Worm (Caenorhabditis elegans): Measurements from ENCODE around the gene fln-1.
A peak's percentile ranks its signal among the peaks of the same experiment; 100 is the strongest.

fln-1 gene

DNA sequence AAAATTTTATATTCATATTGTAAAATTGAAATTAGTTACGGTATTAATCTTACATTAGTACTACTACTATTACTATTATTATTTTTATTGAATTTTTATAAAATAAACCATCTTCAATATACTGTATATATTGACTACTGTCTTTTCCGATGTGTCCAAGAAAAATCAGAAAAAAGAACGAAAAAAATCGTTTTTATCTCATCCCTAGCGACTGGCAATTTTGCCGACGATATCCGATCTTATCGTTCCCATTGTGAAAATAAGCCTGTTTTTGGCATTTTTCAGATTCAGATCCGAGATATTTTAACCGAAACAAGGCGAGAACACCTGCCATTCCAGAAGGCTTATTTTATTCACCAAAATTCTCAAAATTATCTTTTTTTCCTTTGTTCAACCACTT is 45.3 kb downstream of the fln-1 start, which contains the start of gene F18F11.4:
Gene F18F11.4 (plus strand): TSS at position 301 of the 400 bp plus-strand sequence.
- TF ChIP-seq ceh-28 (tag; optimal IDR thresholded peaks at IDR 0.05) = no peak
- TF ChIP-seq aly-2 (tag; optimal IDR thresholded peaks at IDR 0.05) = no peak
- no peak for TF ChIP-seq elt-2 (tag; optimal IDR thresholded peaks at IDR 0.05)
- TF ChIP-seq ceh-9 (tag; optimal IDR thresholded peaks at IDR 0.05) = no peak
- TF ChIP-seq eor-1 (tag; optimal IDR thresholded peaks at IDR 0.05) = no peak
- no peak for TF ChIP-seq jun-1 (tag; optimal IDR thresholded peaks at IDR 0.05)
- TF ChIP-seq nhr-77 (tag; optimal IDR thresholded peaks at IDR 0.05) = no peak
- TF ChIP-seq skn-1 (tag; optimal IDR thresholded peaks at IDR 0.05) = no peak
- no peak for TF ChIP-seq hmg-11 (tag; optimal IDR thresholded peaks at IDR 0.05)
- TF ChIP-seq zag-1 (tag; optimal IDR thresholded peaks at IDR 0.05) = no peak
- no peak for TF ChIP-seq fos-1 (tag; optimal IDR thresholded peaks at IDR 0.05)
- TF ChIP-seq ZK546.5 (tag; optimal IDR thresholded peaks at IDR 0.05) = no peak
- no peak for TF ChIP-seq nhr-11 (tag; optimal IDR thresholded peaks at IDR 0.05)
- TF ChIP-seq elt-3 (tag; optimal IDR thresholded peaks at IDR 0.05) = no peak
- TF ChIP-seq fkh-10 (GFP tag; optimal IDR thresholded peaks at IDR 0.05) = no peak

DNA sequence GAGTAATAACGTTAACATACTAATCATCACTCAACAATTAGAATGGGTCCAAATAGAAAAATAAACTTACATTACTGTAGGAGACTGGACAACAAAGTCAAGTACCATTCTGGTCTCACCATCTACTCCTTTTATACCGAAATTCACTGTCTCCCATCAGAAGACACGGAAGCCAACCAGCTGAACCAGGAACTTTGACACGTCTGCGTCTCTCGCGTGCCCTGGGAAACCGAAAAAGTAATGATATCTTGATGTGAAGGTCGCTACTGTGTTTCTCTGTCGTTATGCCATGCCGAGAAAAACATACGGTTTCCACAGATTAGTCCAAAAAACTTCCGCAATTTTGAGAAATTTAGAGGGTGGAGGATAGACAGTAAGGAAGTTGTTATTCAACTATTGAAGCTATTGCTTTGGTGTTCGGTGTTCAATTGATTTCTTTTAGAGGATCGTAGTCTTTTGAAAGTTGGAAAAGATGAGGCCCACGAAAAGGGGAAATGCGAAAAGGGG is 49.2 kb downstream of the fln-1 start, which contains the start of gene col-101:
Gene col-101 (minus strand): TSS at position 457 of the 507 bp plus-strand sequence.
- TF ChIP-seq ceh-28 (tag; optimal IDR thresholded peaks at IDR 0.05) (peak; percentile 16), fos-1 (tag; optimal IDR thresholded peaks at IDR 0.05) (no peak), nhr-23 (tag; optimal IDR thresholded peaks at IDR 0.05) (peak; percentile 49)

DNA sequence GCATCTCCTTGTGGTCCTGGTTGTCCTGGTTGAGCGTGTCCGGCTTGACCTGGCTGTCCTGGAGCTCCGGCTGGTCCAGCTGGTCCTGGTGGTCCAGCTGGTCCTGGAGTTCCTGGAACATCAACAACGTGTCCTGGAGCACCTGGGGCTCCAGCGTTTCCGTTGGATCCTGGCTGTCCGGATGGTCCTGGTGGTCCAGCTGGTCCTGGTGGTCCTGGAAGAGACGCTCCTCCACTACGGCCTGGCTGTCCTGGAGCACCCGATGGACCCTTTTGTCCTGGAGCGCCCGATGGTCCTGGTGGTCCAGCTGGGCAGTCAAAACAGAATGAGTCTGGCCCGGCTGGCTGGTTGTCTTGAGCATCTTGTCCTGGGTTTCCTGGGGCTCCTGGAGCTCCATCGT is 50.2 kb downstream of the fln-1 start:
- no peak for TF ChIP-seq egl-27 (tag; optimal IDR thresholded peaks at IDR 0.05)
- TF ChIP-seq aly-2 (tag; optimal IDR thresholded peaks at IDR 0.05) = no peak
- no peak for TF ChIP-seq nhr-43 (tag; optimal IDR thresholded peaks at IDR 0.05; ENCODE audit: poor library complexity, severe bottlenecking)
- no peak for TF ChIP-seq nhr-77 (tag; optimal IDR thresholded peaks at IDR 0.05)

DNA sequence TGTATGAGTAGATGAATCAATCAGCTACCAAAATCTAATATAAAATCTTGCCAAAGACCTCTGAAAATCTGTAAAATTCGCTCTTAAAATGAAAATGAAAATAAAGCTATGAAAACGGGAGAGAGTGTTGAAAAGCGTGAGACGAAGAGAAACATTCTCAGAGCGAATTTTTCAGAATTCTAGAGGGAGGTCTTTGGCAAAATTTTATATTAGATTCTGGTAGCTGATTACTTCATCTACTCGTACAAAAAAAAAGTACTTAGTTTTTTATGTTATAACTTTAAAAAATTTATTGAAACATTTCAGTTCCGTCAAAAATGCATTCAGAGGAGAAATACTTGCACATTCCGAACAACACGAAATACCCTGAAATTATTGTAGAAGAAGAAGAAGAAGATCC is 51.1 kb downstream of the fln-1 start, which contains the start of gene drl-1:
Gene drl-1 (plus strand): TSS at position 301 of the 400 bp plus-strand sequence.
- TF ChIP-seq hmg-11 (tag; optimal IDR thresholded peaks at IDR 0.05) = no peak
- TF ChIP-seq lin-15B (tag; optimal IDR thresholded peaks at IDR 0.05) = no peak
- TF ChIP-seq R02D3.7 (tag; optimal IDR thresholded peaks at IDR 0.05) = no peak
- no peak for TF ChIP-seq aly-2 (tag; optimal IDR thresholded peaks at IDR 0.05)
- no peak for TF ChIP-seq mdl-1 (tag; optimal IDR thresholded peaks at IDR 0.05)
- TF ChIP-seq elt-2 (tag; optimal IDR thresholded peaks at IDR 0.05) = no peak

DNA sequence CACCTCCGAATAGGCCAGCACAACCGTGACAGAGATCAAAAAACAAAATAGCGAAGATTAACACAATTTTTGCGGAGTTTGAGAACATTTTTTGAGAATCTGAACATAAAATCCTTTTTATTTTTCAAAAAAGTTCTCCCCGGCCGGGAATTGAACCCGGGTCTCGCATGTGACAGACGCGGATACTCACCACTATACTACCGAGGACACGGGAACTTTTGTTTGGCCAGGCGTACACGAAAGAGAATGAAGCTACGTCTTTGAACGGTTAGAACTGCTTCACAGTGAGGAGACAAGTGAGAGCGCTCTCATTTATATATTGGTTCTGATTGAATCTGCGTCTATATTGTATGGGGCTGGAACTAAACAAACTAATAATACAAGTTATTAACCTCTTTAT is 53.3 kb downstream of the fln-1 start, which contains the start of gene grl-26:
Gene grl-26 (minus strand): TSS at position 318 of the 400 bp plus-strand sequence.
- TF ChIP-seq nhr-77 (tag; optimal IDR thresholded peaks at IDR 0.05) (no peak), egl-5 (tag; optimal IDR thresholded peaks at IDR 0.05) (peak; percentile 39), daf-12 (tag; optimal IDR thresholded peaks at IDR 0.05) (no peak), lsy-12 (tag; optimal IDR thresholded peaks at IDR 0.05) (peak; percentile 43), nfya-1 (tag; optimal IDR thresholded peaks at IDR 0.05; ENCODE audit: insufficient read depth) (no peak), jun-1 (tag; optimal IDR thresholded peaks at IDR 0.05) (peak; percentile 66), nhr-23 (tag; optimal IDR thresholded peaks at IDR 0.05) (peak; percentile 24), ceh-28 (tag; optimal IDR thresholded peaks at IDR 0.05) (no peak), eor-1 (tag; optimal IDR thresholded peaks at IDR 0.05) (no peak), ztf-11 (tag; optimal IDR thresholded peaks at IDR 0.05) (no peak), egl-27 (tag; optimal IDR thresholded peaks at IDR 0.05) (no peak), mdl-1 (tag; optimal IDR thresholded peaks at IDR 0.05) (no peak), elt-2 (tag; optimal IDR thresholded peaks at IDR 0.05) (peak; percentile 56), ztf-4 (tag; optimal IDR thresholded peaks at IDR 0.05) (no peak), nhr-237 (tag; optimal IDR thresholded peaks at IDR 0.05) (no peak), unc-39 (tag; optimal IDR thresholded peaks at IDR 0.05) (no peak), nhr-43 (tag; optimal IDR thresholded peaks at IDR 0.05; ENCODE audit: poor library complexity, severe bottlenecking) (peak; percentile 56), lin-39 (tag; optimal IDR thresholded peaks at IDR 0.05) (peak; percentile 13), sea-2 (GFP tag; optimal IDR thresholded peaks at IDR 0.05) (no peak), ceh-16 (tag; optimal IDR thresholded peaks at IDR 0.05) (no peak), zag-1 (tag; optimal IDR thresholded peaks at IDR 0.05) (no peak), nhr-67 (tag; optimal IDR thresholded peaks at IDR 0.05) (no peak), lin-15B (tag; optimal IDR thresholded peaks at IDR 0.05) (peak; percentile 22), ceh-9 (tag; optimal IDR thresholded peaks at IDR 0.05) (no peak), mml-1 (tag; optimal IDR thresholded peaks at IDR 0.05) (no peak), fos-1 (tag; optimal IDR thresholded peaks at IDR 0.05) (no peak), nhr-28 (tag; optimal IDR thresholded peaks at IDR 0.05) (no peak), fkh-2 (tag; optimal IDR thresholded peaks at IDR 0.05) (no peak), snpc-4 (tag; optimal IDR thresholded peaks at IDR 0.05) (no peak), R02D3.7 (tag; optimal IDR thresholded peaks at IDR 0.05) (no peak), ZK546.5 (tag; optimal IDR thresholded peaks at IDR 0.05) (no peak), nhr-25 (tag; optimal IDR thresholded peaks at IDR 0.05) (no peak), aly-2 (tag; optimal IDR thresholded peaks at IDR 0.05) (no peak), ama-1 (optimal IDR thresholded peaks at IDR 0.05) (no peak), elt-3 (tag; optimal IDR thresholded peaks at IDR 0.05) (no peak), elt-1 (tag; optimal IDR thresholded peaks at IDR 0.05) (no peak), pha-4 (tag; optimal IDR thresholded peaks at IDR 0.05) (no peak), hmg-11 (tag; optimal IDR thresholded peaks at IDR 0.05) (peak; percentile 67), ceh-82 (tag; optimal IDR thresholded peaks at IDR 0.05) (no peak), nhr-11 (tag; optimal IDR thresholded peaks at IDR 0.05) (no peak)
